Worm (Caenorhabditis elegans) whole organism, midembryonic: ENCODE data around the gene T04G9.4.

Experiments
- T22C8.4 ChIP-seq: fragments of 200-800 bp; sonication (Bioruptor generic); IDR thresholded peaks from 2 replicates; pipeline ENCODE4 v1.3.6; 2022; ENCODE audit warnings: missing genetic modification characterization, missing compliant biosample characterization
- cog-1 ChIP-seq: sonication (generic microtip); optimal IDR thresholded peaks from 2 replicates; lab custom pipeline; 2016; ENCODE audit warnings: missing genetic modification characterization, missing compliant biosample characterization
- flt-1 ChIP-seq: fragments of 200-800 bp; sonication (Bioruptor generic); IDR thresholded peaks from 2 replicates; pipeline ENCODE4 v1.3.6; 2022; ENCODE audit warnings: missing genetic modification characterization, missing compliant biosample characterization
- klf-2 ChIP-seq: fragments of 200-800 bp; sonication (Bioruptor generic); conservative IDR thresholded peaks from 2 replicates; pipeline ENCODE4 v1.3.6; 2022; ENCODE audit warnings: missing genetic modification reagents, missing genetic modification characterization, missing compliant biosample characterization
- med-1 ChIP-seq: sonication (generic microtip); optimal IDR thresholded peaks from 2 replicates; lab custom pipeline; 2017; ENCODE audit warnings: missing genetic modification characterization, mild to moderate bottlenecking, missing compliant biosample characterization, antibody characterized with exemption, missing genetic modification reagents; ENCODE audit not compliant: insufficient read depth
- ref-1 ChIP-seq: fragments of 200-800 bp; sonication (Bioruptor generic); conservative IDR thresholded peaks from 2 replicates; pipeline ENCODE4 v1.3.6; 2022; ENCODE audit warnings: missing genetic modification reagents, missing genetic modification characterization, missing compliant biosample characterization
- tab-1 ChIP-seq: fragments of 200-800 bp; sonication (Bioruptor generic); IDR thresholded peaks from 2 replicates; pipeline ENCODE4 v1.3.6; 2022; ENCODE audit warnings: missing genetic modification characterization, missing compliant biosample characterization
- ztf-23 ChIP-seq: fragments of 200-800 bp; sonication (Bioruptor generic); IDR thresholded peaks from 2 replicates; pipeline ENCODE4 v1.3.6; 2022; ENCODE audit warnings: missing genetic modification reagents, missing genetic modification characterization, missing compliant biosample characterization
- ztf-29 ChIP-seq: fragments of 200-800 bp; sonication (Bioruptor generic); IDR thresholded peaks from 2 replicates; pipeline ENCODE4 v1.3.6; 2022; ENCODE audit warnings: missing genetic modification reagents, missing genetic modification characterization, missing compliant biosample characterization

T04G9.4 gene

ce11 chrX:772184-772583 is at the start of gene T04G9.4:
TSS of gene T04G9.4 (plus strand) at chrX:772476.
- TF ChIP-seq flt-1 (GFP tag; lab: Robert Waterston, UW): no peak
- no peak for TF ChIP-seq ref-1
- no peak for TF ChIP-seq tab-1
- no peak for TF ChIP-seq klf-2 (GFP tag; lab: Robert Waterston, UW)
- no peak for TF ChIP-seq ztf-29 (GFP tag; lab: Robert Waterston, UW)
- no peak for TF ChIP-seq cog-1
- TF ChIP-seq med-1 (GFP tag; lab: Kevin White, UChicago): no peak
- no peak for TF ChIP-seq ztf-23
- no peak for TF ChIP-seq T22C8.4 (GFP tag; lab: Robert Waterston, UW)

DNA sequence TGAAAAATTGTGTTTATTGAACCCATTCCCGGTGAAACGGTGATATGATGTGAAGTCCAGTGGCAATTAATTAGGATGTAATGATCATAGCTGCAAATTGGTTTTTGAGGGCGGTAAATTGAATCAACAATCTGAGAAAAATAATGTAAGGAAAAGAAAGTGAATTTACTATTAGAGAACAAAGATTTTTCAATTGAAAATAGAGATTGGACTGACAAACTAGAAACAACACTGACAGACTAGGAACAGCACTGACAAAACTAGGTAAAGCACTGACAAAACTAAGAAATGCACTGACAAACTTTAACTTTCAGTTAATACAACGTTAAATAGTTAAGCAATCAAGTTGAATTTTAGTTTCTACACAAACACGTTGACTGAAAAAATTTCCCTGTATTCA is 46.4 kb upstream of the T04G9.4 start, which contains the start of gene sli-1:
sli-1 (minus strand) TSS at position 101 of the 400 bp plus-strand sequence.
- no peak for TF ChIP-seq ztf-23

- TF ChIP-seq tab-1 (no peak), med-1 (GFP tag; lab: Kevin White, UChicago) (no peak), ref-1 (no peak), ztf-29 (GFP tag; lab: Robert Waterston, UW) (no peak), klf-2 (GFP tag; lab: Robert Waterston, UW) (no peak), T22C8.4 (GFP tag; lab: Robert Waterston, UW) (no peak), cog-1 (no peak), ztf-23 (no peak), flt-1 (GFP tag; lab: Robert Waterston, UW) (no peak)
These were observed 46.0 kb upstream of the T04G9.4 start for ce11 chrX:726295-726694.

ce11 chrX:727737-728136 is 44.5 kb upstream of the T04G9.4 start:
- TF ChIP-seq ztf-23 (no peak), cog-1 (peak; percentile 85), tab-1 (peak; percentile 50; the same call in 1 of the 2 replicates), T22C8.4 (GFP tag; lab: Robert Waterston, UW) (peak; percentile 100)

ce11 chrX:729062-729461 is 43.2 kb upstream of the T04G9.4 start:
- TF ChIP-seq ztf-23 (no peak), T22C8.4 (GFP tag; lab: Robert Waterston, UW) (no peak), med-1 (GFP tag; lab: Kevin White, UChicago) (no peak), ref-1 (no peak), cog-1 (no peak), klf-2 (GFP tag; lab: Robert Waterston, UW) (no peak), tab-1 (no peak), ztf-29 (GFP tag; lab: Robert Waterston, UW) (no peak), flt-1 (GFP tag; lab: Robert Waterston, UW) (no peak)

ce11 chrX:735572-735971 is 36.7 kb upstream of the T04G9.4 start, which contains the start of gene npr-19:
TSS of gene npr-19 (minus strand) at chrX:735672.
- no peak for TF ChIP-seq T22C8.4 (GFP tag; lab: Robert Waterston, UW)
- TF ChIP-seq tab-1: no peak
- no peak for TF ChIP-seq ztf-23
- TF ChIP-seq ztf-29 (GFP tag; lab: Robert Waterston, UW): no peak
- TF ChIP-seq klf-2 (GFP tag; lab: Robert Waterston, UW): no peak
- TF ChIP-seq cog-1: no peak
- no peak for TF ChIP-seq ref-1
- no peak for TF ChIP-seq med-1 (GFP tag; lab: Kevin White, UChicago)
- no peak for TF ChIP-seq flt-1 (GFP tag; lab: Robert Waterston, UW)

ce11 chrX:736989-737388 is 35.3 kb upstream of the T04G9.4 start:
- TF ChIP-seq flt-1 (GFP tag; lab: Robert Waterston, UW): no peak
- TF ChIP-seq ref-1: no peak
- no peak for TF ChIP-seq ztf-29 (GFP tag; lab: Robert Waterston, UW)
- TF ChIP-seq ztf-23: no peak
- TF ChIP-seq klf-2 (GFP tag; lab: Robert Waterston, UW): no peak
- TF ChIP-seq cog-1: no peak
- no peak for TF ChIP-seq med-1 (GFP tag; lab: Kevin White, UChicago)
- TF ChIP-seq T22C8.4 (GFP tag; lab: Robert Waterston, UW): no peak
- no peak for TF ChIP-seq tab-1

ce11 chrX:748319-748718 is 24.0 kb upstream of the T04G9.4 start:
- TF ChIP-seq ztf-23 (no peak), flt-1 (GFP tag; lab: Robert Waterston, UW) (no peak), med-1 (GFP tag; lab: Kevin White, UChicago) (no peak), T22C8.4 (GFP tag; lab: Robert Waterston, UW) (no peak), klf-2 (GFP tag; lab: Robert Waterston, UW) (no peak), ztf-29 (GFP tag; lab: Robert Waterston, UW) (no peak)

- TF ChIP-seq T22C8.4 (GFP tag; lab: Robert Waterston, UW): no peak
- no peak for TF ChIP-seq flt-1 (GFP tag; lab: Robert Waterston, UW)
- TF ChIP-seq cog-1: no peak
These were observed 12.6 kb upstream of the T04G9.4 start, which contains the start of gene aex-3 for ce11 chrX:759634-760033. TSS of gene aex-3 (minus strand) at chrX:759734.

DNA sequence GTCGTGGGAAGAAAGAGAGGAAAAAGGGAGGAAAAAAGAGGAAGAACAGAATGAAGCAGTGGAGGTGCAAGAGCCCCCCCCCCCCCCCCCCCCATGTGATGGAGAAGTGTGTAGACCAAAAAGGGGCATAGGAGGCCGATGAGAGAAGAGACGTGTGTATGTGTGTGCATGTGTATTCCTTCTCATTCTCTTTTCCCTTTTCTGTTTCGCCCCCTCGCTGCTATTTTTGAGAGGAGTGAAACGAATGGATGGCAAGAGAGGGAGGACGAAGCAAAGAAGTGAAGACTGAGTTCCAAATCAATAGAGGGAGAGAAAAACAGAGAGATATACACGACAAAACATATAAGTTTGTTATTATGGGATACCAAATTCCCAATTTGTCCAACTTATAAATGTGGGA is 11.7 kb upstream of the T04G9.4 start:
- TF ChIP-seq flt-1 (GFP tag; lab: Robert Waterston, UW) (no peak), T22C8.4 (GFP tag; lab: Robert Waterston, UW) (no peak), ztf-23 (no peak), med-1 (GFP tag; lab: Kevin White, UChicago) (no peak), tab-1 (no peak), ref-1 (no peak), cog-1 (no peak), ztf-29 (GFP tag; lab: Robert Waterston, UW) (no peak), klf-2 (GFP tag; lab: Robert Waterston, UW) (no peak)

DNA sequence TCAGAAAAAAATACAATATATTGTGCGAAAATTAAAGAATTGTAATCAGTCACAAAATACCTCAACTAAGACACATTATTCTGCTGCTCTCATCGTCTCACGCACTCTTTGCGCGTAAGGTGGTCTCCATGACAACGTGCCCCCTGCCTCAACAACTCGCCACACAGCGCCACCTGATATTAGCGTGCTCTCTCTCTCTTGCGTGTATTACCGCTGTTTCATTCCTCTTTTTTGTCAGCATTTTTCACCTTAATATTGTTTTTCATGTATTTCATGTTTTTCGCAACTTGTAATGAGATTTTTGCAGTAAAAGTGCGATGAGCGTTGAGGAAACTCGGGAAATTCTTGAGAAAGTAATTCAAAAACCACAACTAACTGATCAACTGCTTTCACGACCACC is 8.8 kb upstream of the T04G9.4 start, which contains the start of gene dyf-11:
dyf-11 (plus strand) TSS at position 301 of the 400 bp plus-strand sequence.
- TF ChIP-seq tab-1 (no peak), T22C8.4 (GFP tag; lab: Robert Waterston, UW) (no peak), med-1 (GFP tag; lab: Kevin White, UChicago) (no peak), ztf-23 (no peak), ztf-29 (GFP tag; lab: Robert Waterston, UW) (no peak), klf-2 (GFP tag; lab: Robert Waterston, UW) (no peak), flt-1 (GFP tag; lab: Robert Waterston, UW) (no peak), cog-1 (no peak)
